Worm (Caenorhabditis elegans): ENCODE data around the gene srx-9.

srx-9 gene

ce11 chrV:7400588-7400987, 5.3 kb upstream of the srx-9 start, which contains the start of gene srx-60:
Gene srx-60 (plus strand): TSS chrV:7400888.
- TF ChIP-seq elt-3 (tag; optimal IDR thresholded peaks at IDR 0.05) (no peak), pag-3 (tag; optimal IDR thresholded peaks at IDR 0.05; ENCODE audit: borderline replicate concordance, insufficient read depth) (no peak), nhr-90 (tag; optimal IDR thresholded peaks at IDR 0.05; ENCODE audit: poor library complexity) (no peak), tbx-2 (tag; optimal IDR thresholded peaks at IDR 0.05) (no peak), lin-14 (GFP tag; optimal IDR thresholded peaks at IDR 0.05) (no peak), ces-1 (GFP tag; optimal IDR thresholded peaks at IDR 0.05) (no peak), ceh-82 (tag; optimal IDR thresholded peaks at IDR 0.05) (no peak), swsn-7 (tag; optimal IDR thresholded peaks at IDR 0.05) (no peak), nhr-76 (tag; optimal IDR thresholded peaks at IDR 0.05) (no peak), nhr-237 (tag; optimal IDR thresholded peaks at IDR 0.05) (no peak), elt-2 (tag; optimal IDR thresholded peaks at IDR 0.05) (no peak)

ce11 chrV:7400095-7400494, 4.8 kb upstream of the srx-9 start, which contains the start of gene cnc-9:
Gene cnc-9 (minus strand): TSS chrV:7400195.
- TF ChIP-seq nhr-20 (tag; optimal IDR thresholded peaks at IDR 0.05) = no peak
- no peak for TF ChIP-seq efl-1 (optimal IDR thresholded peaks at IDR 0.05)
- peak in 1 of 2 experiments; percentile 4 for TF ChIP-seq efl-1 (GFP tag; optimal IDR thresholded peaks at IDR 0.05 in 1 of 2)
- TF ChIP-seq lin-13 (GFP tag; optimal IDR thresholded peaks at IDR 0.05) = no peak
- TF ChIP-seq egl-13 (tag; optimal IDR thresholded peaks at IDR 0.05) = no peak
- TF ChIP-seq isw-1 (GFP tag; IDR thresholded peaks at IDR 0.05) = no peak

ce11 chrV:7399202-7399601, 3.9 kb upstream of the srx-9 start, which contains the start of gene gst-41:
Gene gst-41 (minus strand): TSS chrV:7399302.
- TF ChIP-seq dpl-1 (GFP tag; optimal IDR thresholded peaks at IDR 0.05) (no peak), C34B4.2 (tag; optimal IDR thresholded peaks at IDR 0.05) (no peak), hlh-4 (tag; optimal IDR thresholded peaks at IDR 0.05) (no peak), ets-5 (GFP tag; IDR thresholded peaks at IDR 0.05) (no peak), lin-14 (GFP tag; optimal IDR thresholded peaks at IDR 0.05) (no peak), fkh-10 (GFP tag; optimal IDR thresholded peaks at IDR 0.05) (no peak), pqm-1 (tag; optimal IDR thresholded peaks at IDR 0.05) (no peak), nhr-19 (GFP tag; conservative IDR thresholded peaks at IDR 0.05) (no peak), unc-30 (tag; optimal IDR thresholded peaks at IDR 0.05) (no peak)

ce11 chrV:7391933-7392332, 3.3 kb downstream of the srx-9 start, which contains the start of gene fbxa-105:
Gene fbxa-105 (minus strand): TSS chrV:7392029.
- TF ChIP-seq C16A3.4 (tag; optimal IDR thresholded peaks at IDR 0.05) (no peak), efl-1 (optimal IDR thresholded peaks at IDR 0.05) (no peak), efl-1 (GFP tag; optimal IDR thresholded peaks at IDR 0.05 in 1 of 2) (peak in 1 of 2 experiments; percentile 19), elt-2 (tag; optimal IDR thresholded peaks at IDR 0.05) (peak; percentile 3), lsy-2 (tag; optimal IDR thresholded peaks at IDR 0.05) (no peak)

ce11 chrV:7389771-7390170, 5.5 kb downstream of the srx-9 start, which contains the start of gene C02H6.1:
Gene C02H6.1 (minus strand): TSS chrV:7389871.
- TF ChIP-seq xbp-1 (tag; optimal IDR thresholded peaks at IDR 0.05) (no peak), sptf-1 (tag; optimal IDR thresholded peaks at IDR 0.05) (no peak), dsc-1 (tag; optimal IDR thresholded peaks at IDR 0.05) (no peak), skn-1 (tag; optimal IDR thresholded peaks at IDR 0.05) (no peak), egl-13 (tag; optimal IDR thresholded peaks at IDR 0.05) (no peak), ztf-11 (tag; optimal IDR thresholded peaks at IDR 0.05) (no peak), F16B12.6 (tag; optimal IDR thresholded peaks at IDR 0.05) (no peak), jun-1 (tag; optimal IDR thresholded peaks at IDR 0.05) (no peak), mdl-1 (tag; optimal IDR thresholded peaks at IDR 0.05) (no peak), unc-30 (tag; optimal IDR thresholded peaks at IDR 0.05) (no peak)

Data from whole organism, L1 larva.